Worm (Caenorhabditis elegans) whole organism, late embryonic: ENCODE measurements around the gene rpl-22.

Source experiments
- ceh-34 ChIP-seq: sonication (generic microtip); optimal IDR thresholded peaks from 2 replicates; lab custom pipeline; 2016; ENCODE audit warnings: mild to moderate bottlenecking, missing genetic modification characterization, missing compliant biosample characterization
- dmd-4 ChIP-seq: sonication (generic microtip); optimal IDR thresholded peaks from 2 replicates; lab custom pipeline; 2016; ENCODE audit warnings: borderline replicate concordance, missing genetic modification characterization, missing compliant biosample characterization
- pax-1 ChIP-seq: fragments of 150-350 bp; optimal IDR thresholded peaks from 2 replicates; lab custom pipeline; 2014; ENCODE audit warnings: missing biosample characterization, missing genetic modification characterization

DNA sequence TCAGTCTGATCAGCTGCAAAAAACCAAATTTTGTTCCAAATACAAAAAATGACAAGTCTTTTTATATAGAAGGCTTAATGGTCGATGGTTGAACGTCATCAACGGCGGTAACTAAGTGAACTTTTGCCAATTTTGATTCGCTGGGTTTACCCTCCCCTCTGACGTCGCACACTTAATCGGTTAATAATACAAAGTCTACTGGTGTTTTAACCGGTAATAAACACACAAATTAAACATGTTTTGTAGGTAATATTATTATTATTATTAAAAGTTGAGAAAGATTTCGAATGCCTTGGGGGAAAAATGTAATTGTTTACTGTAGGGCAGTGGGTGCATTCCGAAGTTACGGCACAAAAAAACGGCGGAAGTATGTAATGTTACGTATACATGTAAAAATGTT is 5.3 kb downstream of the rpl-22 start, which contains the start of gene pho-12:
- TF ChIP-seq dmd-4 (tag; lab: Kevin White, UChicago) (no peak), pax-1 (tag; lab: Kevin White, UChicago) (no peak), ceh-34 (tag; lab: Kevin White, UChicago) (no peak)
